Fruit fly (Drosophila melanogaster): ENCODE results near the gene CG44088.

Gene CG44088

DNA sequence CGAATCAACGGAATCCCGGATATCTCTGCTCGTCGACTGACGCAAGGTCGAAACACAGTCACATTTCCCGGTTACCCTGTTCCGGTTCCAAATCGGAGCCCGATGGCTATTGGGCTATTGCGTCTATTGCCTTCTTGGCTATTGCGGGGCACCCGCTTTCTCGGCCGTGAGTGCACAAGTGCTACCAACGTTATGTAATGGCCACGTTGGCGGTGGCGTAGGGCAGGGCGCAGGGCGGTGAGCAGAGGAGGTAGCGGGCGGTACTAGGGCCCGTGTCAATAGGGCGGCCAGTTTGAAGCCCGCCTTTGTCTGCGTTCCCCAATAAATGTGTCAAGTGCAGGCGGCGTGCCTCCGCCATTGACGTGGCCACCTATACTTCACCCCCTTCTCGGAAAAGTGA lies 48.6 kb downstream of the CG44088 start:
- TF ChIP-seq CG16779 (tag; optimal IDR thresholded peaks at IDR 0.05) (no peak), Sox15 (GFP tag; optimal IDR thresholded peaks at IDR 0.05) (no peak), Ets21C (GFP tag; optimal IDR thresholded peaks at IDR 0.05) (no peak)

DNA sequence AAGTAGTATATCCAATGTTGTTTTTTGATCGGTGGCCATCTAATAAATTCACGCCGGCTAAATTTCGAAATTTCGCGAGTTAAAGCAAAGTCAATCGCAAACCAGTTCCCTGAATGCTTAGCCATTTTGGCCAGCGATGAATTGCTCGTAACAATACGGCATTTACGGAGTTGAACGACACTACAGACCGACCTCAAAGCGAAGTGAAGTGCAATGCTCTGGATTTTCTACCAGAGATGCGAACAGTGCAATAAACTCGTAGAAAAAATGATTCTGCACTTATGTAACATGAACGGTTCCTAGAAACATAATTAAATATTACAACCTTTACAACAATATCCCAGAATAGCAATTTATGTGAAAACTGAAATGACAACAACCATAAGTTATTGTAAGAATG lies 49.5 kb downstream of the CG44088 start:
- TF ChIP-seq achi (GFP tag; optimal IDR thresholded peaks at IDR 0.05) = no peak
- TF ChIP-seq fd59A (GFP tag; optimal IDR thresholded peaks at IDR 0.05) = no peak
- no peak for TF ChIP-seq Eip78C (GFP tag)
- no peak for TF ChIP-seq Ets96B (tag; optimal IDR thresholded peaks at IDR 0.05)
- TF ChIP-seq lz (GFP tag; optimal IDR thresholded peaks at IDR 0.05) = no peak
- no peak for TF ChIP-seq CG6854 (GFP tag; optimal IDR thresholded peaks at IDR 0.05)
- TF ChIP-seq CG8319 (GFP tag; optimal IDR thresholded peaks at IDR 0.05) = no peak
- TF ChIP-seq CG9139 (GFP tag; optimal IDR thresholded peaks at IDR 0.05) = no peak
- no peak for TF ChIP-seq CG6276 (GFP tag; optimal IDR thresholded peaks at IDR 0.05)
- no peak for TF ChIP-seq Hr38 (GFP tag; optimal IDR thresholded peaks at IDR 0.05)
- TF ChIP-seq CG11762 (GFP tag; optimal IDR thresholded peaks at IDR 0.05; ENCODE audit: insufficient read depth) = no peak
- no peak for TF ChIP-seq CG6163 (GFP tag; IDR thresholded peaks at IDR 0.05)
- no peak for TF ChIP-seq pdm3 (GFP tag; optimal IDR thresholded peaks at IDR 0.05)
